Fruit fly (Drosophila melanogaster) whole organism, embryonic: ENCODE data around the gene ZnT77C.

Experiments
- B-H2 ChIP-seq: fragments of 200-800 bp; sonication (Bioruptor generic); optimal IDR thresholded peaks from 2 replicates; lab custom pipeline; 2018; ENCODE audit warnings: missing biosample characterization, mild to moderate bottlenecking, missing genetic modification characterization
- CG15479 ChIP-seq: fragments of 200-800 bp; sonication (Bioruptor generic); optimal IDR thresholded peaks from 3 replicates; lab custom pipeline; 2019; ENCODE audit warnings: missing biosample characterization, mild to moderate bottlenecking, missing genetic modification characterization, moderate library complexity
- CG17361 ChIP-seq: fragments of 200-800 bp; sonication (Bioruptor generic); IDR thresholded peaks from 3 replicates; pipeline ENCODE4 v1.3.6; 2022; ENCODE audit warnings: missing biosample characterization, missing genetic modification characterization
- CG2889 ChIP-seq: fragments of 200-800 bp; sonication (Bioruptor generic); IDR thresholded peaks from 3 replicates; pipeline ENCODE4 v1.3.6; 2022; ENCODE audit warnings: missing biosample characterization, missing genetic modification characterization
- CG30431 ChIP-seq: fragments of 200-800 bp; sonication (Bioruptor generic); optimal IDR thresholded peaks from 2 replicates; lab custom pipeline; 2017; ENCODE audit warnings: missing biosample characterization, missing genetic modification characterization
- CG34376 ChIP-seq: fragments of 200-800 bp; sonication (Bioruptor generic); optimal IDR thresholded peaks from 2 replicates; lab custom pipeline; 2018; ENCODE audit warnings: missing biosample characterization, mild to moderate bottlenecking, missing genetic modification characterization
- CG3726 ChIP-seq: fragments of 200-800 bp; sonication (Bioruptor generic); IDR thresholded peaks from 3 replicates; pipeline ENCODE4, ENCODE4 v1.3.6; 2022; ENCODE audit warnings: missing biosample characterization, missing genetic modification characterization
- CG4282 ChIP-seq: fragments of 200-800 bp; sonication (Bioruptor generic); optimal IDR thresholded peaks from 2 replicates; lab custom pipeline; 2016; ENCODE audit warnings: missing biosample characterization, missing genetic modification characterization
- CG4854 ChIP-seq: fragments of 200-800 bp; sonication (Bioruptor generic); optimal IDR thresholded peaks from 2 replicates; lab custom pipeline; 2016; ENCODE audit warnings: missing biosample characterization, missing genetic modification characterization, inconsistent platforms
- CG6175 ChIP-seq: fragments of 200-800 bp; sonication (Bioruptor generic); IDR thresholded peaks from 3 replicates; pipeline ENCODE4 v1.3.6; 2022; ENCODE audit warnings: missing biosample characterization, missing genetic modification characterization
- CG6689 ChIP-seq: fragments of 200-800 bp; sonication (Bioruptor generic); IDR thresholded peaks from 2 replicates; pipeline ENCODE4 v1.3.6; 2022; ENCODE audit warnings: missing biosample characterization, missing genetic modification characterization
- CG8281 ChIP-seq: fragments of 200-800 bp; sonication (Bioruptor generic); optimal IDR thresholded peaks from 2 replicates; lab custom pipeline; 2018; ENCODE audit warnings: missing biosample characterization, mild to moderate bottlenecking, missing genetic modification characterization, moderate library complexity
- CG9437 ChIP-seq: fragments of 200-800 bp; sonication (Bioruptor generic); optimal IDR thresholded peaks from 2 replicates; lab custom pipeline; 2018; ENCODE audit warnings: missing biosample characterization, mild to moderate bottlenecking, missing genetic modification characterization
- CG9797 ChIP-seq: fragments of 200-800 bp; sonication (Bioruptor generic); optimal IDR thresholded peaks from 3 replicates; lab custom pipeline; 2018; ENCODE audit warnings: missing biosample characterization, mild to moderate bottlenecking, missing genetic modification characterization
- CTCF ChIP-seq: fragments of 200-800 bp; sonication (Bioruptor generic); optimal IDR thresholded peaks from 2 replicates; lab custom pipeline; 2017; ENCODE audit warnings: missing biosample characterization, mild to moderate bottlenecking, missing genetic modification characterization, moderate library complexity
- Dll ChIP-seq: fragments of 200-800 bp; sonication (Bioruptor generic); IDR thresholded peaks from 4 replicates; pipeline ENCODE4 v1.3.6; 2022; ENCODE audit warnings: missing biosample characterization, missing genetic modification characterization; ENCODE audit not compliant: partially characterized antibody
- Dref ChIP-seq: fragments of 200-800 bp; sonication (Bioruptor generic); IDR thresholded peaks from 2 replicates; pipeline ENCODE4 v1.3.6; 2022; ENCODE audit warnings: missing biosample characterization, missing genetic modification characterization
- ERR ChIP-seq: fragments of 200-800 bp; sonication (Bioruptor generic); optimal IDR thresholded peaks from 2 replicates; lab custom pipeline; 2016; ENCODE audit warnings: missing biosample characterization, missing genetic modification characterization
- Fer2 ChIP-seq: fragments of 200-800 bp; sonication (Bioruptor generic); optimal IDR thresholded peaks from 2 replicates; lab custom pipeline; 2018; ENCODE audit warnings: missing biosample characterization, mild to moderate bottlenecking, missing genetic modification characterization, moderate library complexity
- HLH4C ChIP-seq: fragments of 200-800 bp; sonication (Bioruptor generic); IDR thresholded peaks from 3 replicates; pipeline ENCODE4 v1.3.6; 2022; ENCODE audit warnings: missing biosample characterization, missing genetic modification characterization; ENCODE audit not compliant: partially characterized antibody
- Hr39 ChIP-seq: fragments of >200 bp; optimal IDR thresholded peaks from 2 replicates; lab custom pipeline; 2017
- Kr ChIP-seq: fragments of 200-800 bp; sonication (Bioruptor generic); optimal IDR thresholded peaks from 2 replicates; lab custom pipeline; 2017; ENCODE audit warnings: missing biosample characterization, mild to moderate bottlenecking, missing genetic modification characterization
- MTF-1 ChIP-seq: fragments of 200-800 bp; sonication (Bioruptor generic); optimal IDR thresholded peaks from 2 replicates; lab custom pipeline; 2018; ENCODE audit warnings: missing biosample characterization, mild to moderate bottlenecking, missing genetic modification characterization, borderline replicate concordance
- Mes4 ChIP-seq: fragments of 200-800 bp; sonication (Bioruptor generic); optimal IDR thresholded peaks from 2 replicates; lab custom pipeline; 2016; ENCODE audit warnings: missing biosample characterization, missing genetic modification characterization
- Myb ChIP-seq: fragments of 200-800 bp; sonication (Bioruptor generic); optimal IDR thresholded peaks from 2 replicates; lab custom pipeline; 2016; ENCODE audit warnings: missing biosample characterization, missing genetic modification characterization
- NC2α ChIP-seq: fragments of 200-800 bp; sonication (Bioruptor generic); optimal IDR thresholded peaks from 2 replicates; lab custom pipeline; 2016; ENCODE audit warnings: missing biosample characterization, missing genetic modification characterization
- Nf-YA ChIP-seq: fragments of 200-800 bp; sonication (Bioruptor generic); IDR thresholded peaks from 2 replicates; pipeline ENCODE4 v1.3.6; 2022; ENCODE audit warnings: missing biosample characterization, missing genetic modification characterization
- NfI ChIP-seq: fragments of 200-800 bp; sonication (Bioruptor generic); optimal IDR thresholded peaks from 3 replicates; lab custom pipeline; 2018; ENCODE audit warnings: missing biosample characterization, mild to moderate bottlenecking, missing genetic modification characterization, moderate library complexity
- Optix ChIP-seq: fragments of 200-800 bp; sonication (Bioruptor generic); IDR thresholded peaks from 3 replicates; pipeline ENCODE4 v1.3.6; 2022; ENCODE audit warnings: missing biosample characterization, missing genetic modification characterization
- Side ChIP-seq: fragments of 200-800 bp; sonication (Bioruptor generic); optimal IDR thresholded peaks from 2 replicates; lab custom pipeline; 2016; ENCODE audit warnings: missing biosample characterization, missing genetic modification characterization
- Sin3A ChIP-seq: fragments of >200 bp; optimal IDR thresholded peaks from 2 replicates; lab custom pipeline; 2018
- Ssrp ChIP-seq: fragments of 200-800 bp; sonication (Bioruptor generic); optimal IDR thresholded peaks from 2 replicates; lab custom pipeline; 2018; ENCODE audit warnings: missing biosample characterization, mild to moderate bottlenecking, missing genetic modification characterization, moderate library complexity
- bsh ChIP-seq, 2 experiments: fragments of 200-800 bp; sonication (Bioruptor generic); optimal IDR thresholded peaks; 2 replicates each; lab custom pipeline; 2017 to 2018; ENCODE audit warnings: mild to moderate bottlenecking in 2 of 2, missing biosample characterization in 2 of 2, missing genetic modification characterization in 2 of 2, moderate library complexity in 1 of 2
- btn ChIP-seq: fragments of 200-800 bp; sonication (Bioruptor generic); optimal IDR thresholded peaks from 2 replicates; lab custom pipeline; 2016; ENCODE audit warnings: missing biosample characterization, missing genetic modification characterization
- crp ChIP-seq, 2 experiments: fragments of 200-800 bp; sonication (Bioruptor generic); optimal IDR thresholded peaks; 2 replicates in 1 of 2; 3 replicates in 1 of 2; lab custom pipeline; 2017; ENCODE audit warnings: missing biosample characterization in 2 of 2, missing genetic modification characterization in 2 of 2, mild to moderate bottlenecking in 1 of 2, moderate library complexity in 1 of 2
- da ChIP-seq: fragments of 200-800 bp; sonication (Bioruptor generic); optimal IDR thresholded peaks from 2 replicates; lab custom pipeline; 2016; ENCODE audit warnings: missing biosample characterization, missing genetic modification characterization
- dan ChIP-seq: fragments of 200-800 bp; sonication (Bioruptor generic); IDR thresholded peaks from 2 replicates; pipeline ENCODE4 v1.3.6; 2022; ENCODE audit warnings: missing biosample characterization, missing genetic modification characterization
- dmrt11E ChIP-seq: fragments of 200-800 bp; sonication (Bioruptor generic); optimal IDR thresholded peaks from 3 replicates; lab custom pipeline; 2018; ENCODE audit warnings: missing biosample characterization, mild to moderate bottlenecking, missing genetic modification characterization, moderate library complexity
- dysf ChIP-seq: fragments of 200-800 bp; sonication (Bioruptor generic); IDR thresholded peaks from 3 replicates; pipeline ENCODE4 v1.3.6; 2022; ENCODE audit warnings: missing biosample characterization, missing genetic modification characterization
- fru ChIP-seq: fragments of >200 bp; optimal IDR thresholded peaks from 2 replicates; lab custom pipeline; 2017
- inv ChIP-seq: fragments of 200-800 bp; sonication (Bioruptor generic); IDR thresholded peaks from 2 replicates; pipeline ENCODE4 v1.3.6; 2022; ENCODE audit warnings: missing biosample characterization, missing genetic modification characterization; ENCODE audit not compliant: partially characterized antibody
- lov ChIP-seq, 2 experiments: fragments of 200-800 bp in 1 of 2; fragments of >200 bp in 1 of 2; sonication (Bioruptor generic) in 1 of 2; IDR thresholded peaks in 1 of 2; optimal IDR thresholded peaks in 1 of 2; 2 replicates in 1 of 2; 3 replicates in 1 of 2; pipeline versions ENCODE4 v1.3.6 to Lab custom; 2017 to 2022; ENCODE audit warnings: missing biosample characterization in 1 of 2, missing genetic modification characterization in 1 of 2
- luna ChIP-seq: fragments of 200-800 bp; sonication (Bioruptor generic); optimal IDR thresholded peaks from 2 replicates; lab custom pipeline; 2016; ENCODE audit warnings: missing biosample characterization, missing genetic modification characterization
- mirr ChIP-seq: fragments of 200-800 bp; sonication (Bioruptor generic); optimal IDR thresholded peaks from 3 replicates; lab custom pipeline; 2018; ENCODE audit warnings: missing biosample characterization, mild to moderate bottlenecking, missing genetic modification characterization
- pita ChIP-seq: fragments of 200-800 bp; sonication (Bioruptor generic); optimal IDR thresholded peaks from 2 replicates; lab custom pipeline; 2017; ENCODE audit warnings: missing biosample characterization, mild to moderate bottlenecking, missing genetic modification characterization
- ro ChIP-seq: fragments of 200-800 bp; sonication (Bioruptor generic); IDR thresholded peaks from 2 replicates; pipeline ENCODE4 v1.3.6; 2022; ENCODE audit warnings: missing biosample characterization, missing genetic modification characterization
- usp ChIP-seq: fragments of >200 bp; optimal IDR thresholded peaks from 2 replicates; lab custom pipeline; 2017; ENCODE audit warnings: missing biosample characterization, missing genetic modification characterization
- vnd ChIP-seq: fragments of 200-800 bp; sonication (Bioruptor generic); IDR thresholded peaks from 3 replicates; pipeline ENCODE4 v1.3.6; 2022; ENCODE audit warnings: missing biosample characterization, missing genetic modification characterization; ENCODE audit not compliant: partially characterized antibody
- z ChIP-seq: fragments of 200-800 bp; sonication (Bioruptor generic); IDR thresholded peaks from 3 replicates; pipeline ENCODE4 v1.3.6; 2022; ENCODE audit warnings: missing biosample characterization, missing genetic modification characterization
- zf30C ChIP-seq: fragments of 200-800 bp; sonication (Bioruptor generic); optimal IDR thresholded peaks from 3 replicates; lab custom pipeline; 2018; ENCODE audit warnings: missing biosample characterization, mild to moderate bottlenecking, missing genetic modification characterization
- zfh1 ChIP-seq: fragments of 200-800 bp; sonication (Bioruptor generic); IDR thresholded peaks from 3 replicates; pipeline ENCODE4 v1.3.6; 2022; ENCODE audit warnings: missing biosample characterization, missing genetic modification characterization

Gene ZnT77C

dm6 chr3L:20444815-20445519 is 49.8 kb downstream of the ZnT77C start (continued):
- TF ChIP-seq CG30431 (GFP tag; lab: Kevin White, UChicago) (peak; percentile 65), CG34376 (GFP tag; lab: Kevin White, UChicago) (peak; percentile 28), inv (GFP tag; lab: Robert Waterston, UW) (no peak), CG2889 (GFP tag; lab: Robert Waterston, UW) (peak; percentile 86), CG6175 (peak; percentile 77), B-H2 (GFP tag; lab: Kevin White, UChicago) (no peak), CG4282 (GFP tag; lab: Kevin White, UChicago) (peak; percentile 27), Fer2 (tag; lab: Kevin White, UChicago) (peak; percentile 60), NfI (GFP tag; lab: Kevin White, UChicago) (peak; percentile 73), Ssrp (peak; percentile 82), HLH4C (GFP tag; lab: Robert Waterston, UW) (peak; percentile 45; the same call in 1 of the 3 replicates), Optix (GFP tag; lab: Robert Waterston, UW) (peak; percentile 88), Dref (0 out of 2 replicates have a peak, but pooled peaks have one; percentile 36), usp (GFP tag; lab: Kevin White, UChicago) (no peak), pita (GFP tag; lab: Kevin White, UChicago) (no peak), CG9797 (no peak), ro (GFP tag; lab: Robert Waterston, UW) (0 out of 2 replicates have a peak, but pooled peaks have one; percentile 46), luna (GFP tag; lab: Kevin White, UChicago) (no peak), NC2α (GFP tag; lab: Kevin White, UChicago) (no peak), Mes4 (GFP tag; lab: Kevin White, UChicago) (peak; percentile 15), Myb (no peak), Sin3A (no peak), lov (optimal IDR thresholded peaks at IDR 0.05; lab: Kevin White, UChicago) (no peak), lov (GFP tag; IDR thresholded peaks at IDR 0.05; lab: Robert Waterston, UW) (peak; percentile 89), dmrt11E (tag; lab: Kevin White, UChicago) (peak; percentile 75), Nf-YA (GFP tag; lab: Robert Waterston, UW) (peak; percentile 89), fru (no peak), CG4854 (GFP tag; lab: Kevin White, UChicago) (peak; percentile 41), zfh1 (GFP tag; lab: Robert Waterston, UW) (peak; percentile 94), mirr (no peak), btn (GFP tag; lab: Kevin White, UChicago) (no peak), bsh (GFP tag; optimal IDR thresholded peaks at IDR 0.05; lab: Kevin White, UChicago) (peak; percentile 78 to 89), z (no peak), CG3726 (GFP tag; lab: Robert Waterston, UW) (peak; percentile 74; the same call in 1 of the 3 replicates), CG17361 (GFP tag; lab: Robert Waterston, UW) (peak; percentile 92), zf30C (GFP tag; lab: Kevin White, UChicago) (no peak), Kr (GFP tag; lab: Kevin White, UChicago) (no peak), dysf (GFP tag; lab: Robert Waterston, UW) (peak; percentile 93), Dll (GFP tag; lab: Robert Waterston, UW) (no peak), da (GFP tag; lab: Kevin White, UChicago) (no peak), ERR (GFP tag; lab: Kevin White, UChicago) (no peak), MTF-1 (GFP tag; lab: Kevin White, UChicago) (peak; percentile 75), crp (GFP tag; optimal IDR thresholded peaks at IDR 0.05; lab: Kevin White, UChicago) (peak in 1 of 2 experiments; percentile 27), CG8281 (tag; lab: Kevin White, UChicago) (peak; percentile 57), Hr39 (no peak), CTCF (GFP tag; lab: Kevin White, UChicago) (peak; percentile 28), dan (GFP tag; lab: Robert Waterston, UW) (0 out of 2 replicates have a peak, but pooled peaks have one; percentile 42), Side (GFP tag; lab: Kevin White, UChicago) (no peak), CG15479 (GFP tag; lab: Kevin White, UChicago) (no peak), CG6689 (GFP tag; lab: Robert Waterston, UW) (peak; percentile 91), vnd (GFP tag; lab: Robert Waterston, UW) (no peak), CG9437 (GFP tag; lab: Kevin White, UChicago) (peak; percentile 82)
